Worm (Caenorhabditis elegans): Measurements from ENCODE around the gene str-106.

- TF ChIP-seq hmg-4 (GFP tag; optimal IDR thresholded peaks at IDR 0.05) = no peak
- no peak for TF ChIP-seq hnd-1 (tag; optimal IDR thresholded peaks at IDR 0.05)
- no peak for TF ChIP-seq sea-1 (GFP tag; conservative IDR thresholded peaks at IDR 0.05)
- TF ChIP-seq tra-4 (tag; optimal IDR thresholded peaks at IDR 0.05) = no peak
- TF ChIP-seq pes-1 (GFP tag; IDR thresholded peaks at IDR 0.05) = no peak
- TF ChIP-seq ceh-13 (GFP tag; optimal IDR thresholded peaks at IDR 0.05) = no peak
- no peak for TF ChIP-seq ama-1 (optimal IDR thresholded peaks at IDR 0.05)
- no peak for TF ChIP-seq ceh-36 (tag; optimal IDR thresholded peaks at IDR 0.05)
Measured at ce11 chrV:16182110-16182509, 1.7 kb downstream of the str-106 start, which contains the start of gene srz-13.

Data from whole organism, early embryonic.